Worm (Caenorhabditis elegans) whole organism, early embryonic: ENCODE results near the gene clec-45.

Source experiments
- B0310.2 ChIP-seq: sonication (generic microtip); optimal IDR thresholded peaks from 2 replicates; lab custom pipeline; 2016; ENCODE audit warnings: mild to moderate bottlenecking, missing genetic modification characterization, missing compliant biosample characterization
- F13C5.2 ChIP-seq: sonication (generic microtip); optimal IDR thresholded peaks from 2 replicates; lab custom pipeline; 2017; ENCODE audit warnings: mild to moderate bottlenecking, missing genetic modification characterization, inconsistent platforms, missing compliant biosample characterization
- aly-1 ChIP-seq: sonication (generic microtip); optimal IDR thresholded peaks from 2 replicates; lab custom pipeline; 2016; ENCODE audit warnings: missing genetic modification characterization, missing compliant biosample characterization
- ama-1 ChIP-seq: fragments of 150-350 bp; optimal IDR thresholded peaks from 2 replicates; lab custom pipeline; 2014
- ceh-36 ChIP-seq: sonication (generic microtip); optimal IDR thresholded peaks from 2 replicates; lab custom pipeline; 2016; ENCODE audit warnings: missing genetic modification characterization, inconsistent platforms, missing compliant biosample characterization
- ets-7 ChIP-seq: sonication (generic microtip); optimal IDR thresholded peaks from 2 replicates; lab custom pipeline; 2016; ENCODE audit warnings: missing genotype, missing genetic modification characterization, missing compliant biosample characterization
- flt-1 ChIP-seq: fragments of 200-800 bp; sonication (Bioruptor generic); IDR thresholded peaks from 2 replicates; pipeline ENCODE4 v1.3.6; 2022; ENCODE audit warnings: missing genetic modification characterization, missing compliant biosample characterization
- hmg-4 ChIP-seq: fragments of 200-800 bp; sonication (Bioruptor generic); optimal IDR thresholded peaks from 2 replicates; lab custom pipeline; 2018; ENCODE audit warnings: mild to moderate bottlenecking, missing genetic modification characterization, missing compliant biosample characterization
- hnd-1 ChIP-seq: sonication (generic microtip); optimal IDR thresholded peaks from 2 replicates; lab custom pipeline; 2016; ENCODE audit warnings: missing genetic modification characterization, missing compliant biosample characterization
- pes-1 ChIP-seq: fragments of 200-800 bp; sonication (Bioruptor generic); IDR thresholded peaks from 2 replicates; pipeline ENCODE4 v1.3.6; 2022; ENCODE audit warnings: missing genetic modification reagents, missing genetic modification characterization, missing compliant biosample characterization
- scrt-1 ChIP-seq: fragments of 200-800 bp; sonication (Bioruptor generic); IDR thresholded peaks from 2 replicates; pipeline ENCODE4 v1.3.6; 2022; ENCODE audit warnings: missing genetic modification characterization, missing compliant biosample characterization
- sea-1 ChIP-seq: fragments of 200-800 bp; sonication (Bioruptor generic); conservative IDR thresholded peaks from 2 replicates; pipeline ENCODE4 v1.3.6; 2022; ENCODE audit warnings: missing genetic modification characterization, missing compliant biosample characterization
- tbx-37 ChIP-seq: fragments of 200-800 bp; sonication (Bioruptor generic); conservative IDR thresholded peaks from 2 replicates; pipeline ENCODE4 v1.3.6; 2022; ENCODE audit warnings: missing genetic modification reagents, missing genetic modification characterization, missing compliant biosample characterization
- tra-4 ChIP-seq: sonication (generic microtip); optimal IDR thresholded peaks from 2 replicates; lab custom pipeline; 2017; ENCODE audit warnings: missing genetic modification characterization, missing compliant biosample characterization

DNA sequence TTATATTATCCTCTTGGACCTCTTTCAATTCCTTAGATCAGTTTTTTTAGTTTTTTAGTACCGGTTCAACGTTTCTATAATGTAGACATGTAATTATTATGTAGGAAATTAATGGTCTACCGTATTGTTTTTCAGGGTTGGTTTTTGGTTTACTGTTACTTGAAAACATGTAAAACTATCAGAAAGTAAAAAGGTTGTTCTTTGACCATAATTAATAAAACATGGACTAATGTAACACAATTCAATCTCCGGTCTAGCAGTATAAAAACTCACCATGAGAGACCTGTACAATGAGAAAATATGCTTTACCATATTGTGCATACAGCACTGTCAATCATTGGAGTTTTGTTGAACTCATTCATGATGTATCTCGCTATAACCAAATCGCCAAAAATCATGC, 2.4 kb upstream of the clec-45 start, which contains the start of gene srd-29:
- TF ChIP-seq flt-1 (GFP tag; lab: Robert Waterston, UW) (no peak), ama-1 (lab: Kevin White, UChicago) (no peak), ceh-36 (no peak), sea-1 (GFP tag; lab: Robert Waterston, UW) (no peak), ets-7 (tag; lab: Kevin White, UChicago) (no peak), hnd-1 (no peak), scrt-1 (no peak), tra-4 (tag; lab: Kevin White, UChicago) (no peak), B0310.2 (no peak), aly-1 (tag; lab: Kevin White, UChicago) (no peak), pes-1 (GFP tag; lab: Robert Waterston, UW) (no peak), tbx-37 (no peak), F13C5.2 (tag; lab: Kevin White, UChicago) (no peak), hmg-4 (GFP tag; lab: Kevin White, UChicago) (no peak)
